Worm (Caenorhabditis elegans) whole organism, late embryonic: Measurements from ENCODE around the gene T21B6.3.

Source experiments
- ama-1 ChIP-seq: fragments of 150-350 bp; optimal IDR thresholded peaks from 2 replicates; lab custom pipeline; 2014
- ceh-14 ChIP-seq: sonication (generic microtip); optimal IDR thresholded peaks from 2 replicates; lab custom pipeline; 2016; ENCODE audit warnings: missing genotype, missing genetic modification characterization, missing compliant biosample characterization
- dmd-4 ChIP-seq: sonication (generic microtip); optimal IDR thresholded peaks from 2 replicates; lab custom pipeline; 2016; ENCODE audit warnings: borderline replicate concordance, missing genetic modification characterization, missing compliant biosample characterization
- elt-4 ChIP-seq: sonication (generic microtip); optimal IDR thresholded peaks from 2 replicates; lab custom pipeline; 2016; ENCODE audit warnings: missing genetic modification characterization, missing compliant biosample characterization
- nfya-1 ChIP-seq: sonication (generic microtip); optimal IDR thresholded peaks from 2 replicates; lab custom pipeline; 2017; ENCODE audit warnings: missing genetic modification characterization, mild to moderate bottlenecking, missing compliant biosample characterization, antibody characterized with exemption, moderate library complexity
- sdc-2 ChIP-seq: sonication (generic microtip); optimal IDR thresholded peaks from 2 replicates; lab custom pipeline; 2016; ENCODE audit warnings: missing genotype, missing genetic modification characterization, missing compliant biosample characterization
- tbx-2 ChIP-seq: sonication (generic microtip); optimal IDR thresholded peaks from 2 replicates; lab custom pipeline; 2016; ENCODE audit warnings: missing genetic modification characterization, missing compliant biosample characterization

- TF ChIP-seq tbx-2 (no peak), ceh-14 (tag; lab: Kevin White, UChicago) (no peak), nfya-1 (tag; lab: Kevin White, UChicago) (no peak), sdc-2 (tag; lab: Kevin White, UChicago) (no peak), ama-1 (lab: Kevin White, UChicago) (no peak), elt-4 (tag; lab: Kevin White, UChicago) (no peak), dmd-4 (no peak)
These were observed 39.1 kb downstream of the T21B6.3 start for ce11 chrX:10909661-10910060.
